Fruit fly (Drosophila melanogaster): ENCODE data around the gene CG1677.

Gene CG1677

DNA sequence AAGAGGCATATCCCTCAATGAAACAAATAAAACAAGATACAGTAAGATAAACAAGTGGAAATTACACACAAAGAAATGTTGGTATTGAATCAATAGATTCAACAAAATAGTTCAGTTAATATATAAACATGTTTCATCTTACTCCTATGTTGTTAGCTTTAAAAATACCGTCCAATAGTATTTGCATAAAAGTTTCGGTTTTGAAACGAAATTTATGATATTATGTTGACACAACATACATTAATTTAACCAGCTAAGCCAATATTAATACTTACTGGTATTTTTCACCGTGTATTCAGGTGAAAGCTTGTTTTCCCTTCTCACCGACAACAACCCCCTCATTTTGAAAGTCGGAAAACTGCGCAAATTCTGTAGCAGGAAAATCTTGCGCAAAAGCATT, 67.1 kb downstream of the CG1677 start (continued):
- TF ChIP-seq CG31627 (GFP tag; optimal IDR thresholded peaks at IDR 0.05): peak; percentile 32
- TF ChIP-seq Eip93F (GFP tag; optimal IDR thresholded peaks at IDR 0.05): no peak
- peak; percentile 23 for TF ChIP-seq Hr39 (GFP tag; optimal IDR thresholded peaks at IDR 0.05)
- peak; percentile 42 for TF ChIP-seq acj6 (GFP tag; optimal IDR thresholded peaks at IDR 0.05)
- no peak for TF ChIP-seq CG8319 (GFP tag; optimal IDR thresholded peaks at IDR 0.05)
- no peak for TF ChIP-seq ss (GFP tag; optimal IDR thresholded peaks at IDR 0.05)
- TF ChIP-seq CG3032 (tag; optimal IDR thresholded peaks at IDR 0.05): no peak
- no peak for TF ChIP-seq CG9139 (GFP tag; optimal IDR thresholded peaks at IDR 0.05)
- TF ChIP-seq Smox (GFP tag; optimal IDR thresholded peaks at IDR 0.05): peak; percentile 28
- peak; percentile 27 for TF ChIP-seq CG3919 (GFP tag; optimal IDR thresholded peaks at IDR 0.05)
- no peak for TF ChIP-seq CG6808 (GFP tag; optimal IDR thresholded peaks at IDR 0.05)
- no peak for TF ChIP-seq CG16779 (tag; optimal IDR thresholded peaks at IDR 0.05)
- TF ChIP-seq lz (GFP tag; optimal IDR thresholded peaks at IDR 0.05): peak; percentile 30
- peak; percentile 3 for TF ChIP-seq CG10669 (GFP tag; optimal IDR thresholded peaks at IDR 0.05)
- TF ChIP-seq Sox15 (GFP tag; optimal IDR thresholded peaks at IDR 0.05): peak; percentile 29
- TF ChIP-seq Sox14 (GFP tag; optimal IDR thresholded peaks at IDR 0.05): peak; percentile 25
- peak; percentile 57 for TF ChIP-seq CG4318 (GFP tag; optimal IDR thresholded peaks at IDR 0.05)
- peak; percentile 74 for TF ChIP-seq CG32006 (GFP tag; optimal IDR thresholded peaks at IDR 0.05)
- TF ChIP-seq CG8632 (GFP tag; optimal IDR thresholded peaks at IDR 0.05): peak; percentile 17
- peak; percentile 64 for TF ChIP-seq fkh (GFP tag; optimal IDR thresholded peaks at IDR 0.05)
- TF ChIP-seq vri (GFP tag; optimal IDR thresholded peaks at IDR 0.05): no peak
- TF ChIP-seq dac (GFP tag; optimal IDR thresholded peaks at IDR 0.05): no peak
- TF ChIP-seq salr (GFP tag; optimal IDR thresholded peaks at IDR 0.05): no peak
- no peak for TF ChIP-seq cyc (GFP tag; optimal IDR thresholded peaks at IDR 0.05)
- peak; percentile 6 for TF ChIP-seq net (GFP tag; optimal IDR thresholded peaks at IDR 0.05)

DNA sequence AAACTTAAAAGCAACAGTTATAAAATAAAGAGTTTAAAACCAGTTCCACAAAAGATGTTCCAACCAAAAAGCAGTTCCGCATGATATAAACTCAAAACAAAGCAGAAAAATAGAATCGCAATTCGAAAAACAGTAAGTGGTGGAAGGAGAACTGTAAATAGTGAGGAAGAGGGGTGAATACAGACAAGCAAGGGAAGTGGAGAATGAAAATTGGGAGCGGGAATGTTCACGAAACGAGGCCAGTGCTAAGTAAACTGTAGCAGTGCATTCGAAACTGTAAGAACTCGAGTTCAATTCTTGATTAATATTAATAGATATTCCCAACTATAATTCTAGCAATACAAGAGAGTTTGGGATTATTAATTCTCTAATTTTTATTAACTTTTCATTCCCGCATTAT, 67.6 kb downstream of the CG1677 start:
- TF ChIP-seq CG10669 (GFP tag; optimal IDR thresholded peaks at IDR 0.05) (peak; percentile 26), CG6163 (GFP tag; IDR thresholded peaks at IDR 0.05) (0 out of 3 replicates have a peak, but pooled peaks have one; percentile 41), acj6 (GFP tag; optimal IDR thresholded peaks at IDR 0.05) (no peak), topi (GFP tag; optimal IDR thresholded peaks at IDR 0.05) (no peak)

DNA sequence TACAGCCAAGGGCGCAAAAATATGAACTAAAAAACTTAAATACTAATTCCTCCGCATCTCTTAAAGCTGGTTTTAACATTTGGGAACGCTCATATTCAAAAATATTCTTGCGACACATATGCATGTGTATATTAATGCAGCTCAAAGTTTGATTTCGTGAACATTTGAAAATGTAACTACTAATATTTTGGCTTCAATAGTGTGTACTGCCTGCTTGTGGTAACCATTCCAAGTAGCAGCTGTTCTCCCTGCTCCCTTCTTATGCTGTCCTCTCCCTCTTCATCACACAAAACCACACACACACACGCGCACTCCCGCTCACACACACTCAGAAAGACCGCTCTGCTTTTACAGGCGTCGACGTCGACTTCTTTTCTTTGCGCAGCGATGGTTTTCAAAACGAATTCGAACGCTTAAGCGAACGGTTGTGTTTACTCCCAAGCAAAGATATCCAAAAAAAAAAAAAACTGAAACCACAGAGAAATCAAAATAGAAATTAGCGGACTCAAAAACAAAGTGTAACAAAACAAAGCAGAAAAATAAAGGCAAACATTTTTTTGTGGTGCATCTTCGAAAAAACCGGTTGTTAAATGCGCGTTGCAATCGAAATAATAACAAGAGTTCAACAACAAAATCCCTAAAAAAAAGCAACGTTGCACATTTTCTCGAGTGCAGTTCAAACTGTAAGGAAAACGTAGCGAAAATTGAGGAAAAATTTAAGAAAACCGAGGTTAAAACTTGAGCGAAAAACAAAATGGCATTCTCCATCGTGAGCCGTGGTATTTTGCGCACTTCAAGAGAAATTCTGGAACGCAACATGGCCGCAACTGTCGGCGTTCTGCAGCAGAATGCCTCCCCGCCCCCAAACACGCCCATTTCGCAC, 68.4 kb downstream of the CG1677 start, which contains the start of gene CBP:
TSS of gene CBP (plus strand) at position 391 of the 883 bp plus-strand sequence.
- TF ChIP-seq Hr38 (GFP tag; optimal IDR thresholded peaks at IDR 0.05) (peak; percentile 5), fkh (GFP tag; optimal IDR thresholded peaks at IDR 0.05) (peak; percentile 91), CG15336 (GFP tag; IDR thresholded peaks at IDR 0.05) (peak; percentile 95), lz (GFP tag; optimal IDR thresholded peaks at IDR 0.05) (peak; percentile 96), dsx (GFP tag; optimal IDR thresholded peaks at IDR 0.05; ENCODE audit: poor library complexity, severe bottlenecking) (peak; percentile 95), CG11762 (GFP tag; optimal IDR thresholded peaks at IDR 0.05; ENCODE audit: insufficient read depth) (peak; percentile 94), Met (GFP tag; optimal IDR thresholded peaks at IDR 0.05) (peak; percentile 96), Eip78C (GFP tag) (peak; percentile 99), Eip75B (GFP tag; optimal IDR thresholded peaks at IDR 0.05) (peak; percentile 97), acj6 (GFP tag; optimal IDR thresholded peaks at IDR 0.05) (peak; percentile 95), CG32006 (GFP tag; optimal IDR thresholded peaks at IDR 0.05) (peak; percentile 96), CG11902 (GFP tag; optimal IDR thresholded peaks at IDR 0.05) (peak; percentile 92), CG3919 (GFP tag; optimal IDR thresholded peaks at IDR 0.05) (peak; percentile 96), CG34406 (GFP tag; optimal IDR thresholded peaks at IDR 0.05) (peak; percentile 94), CG31627 (GFP tag; optimal IDR thresholded peaks at IDR 0.05) (peak; percentile 93), Gug (GFP tag; IDR thresholded peaks at IDR 0.05) (peak; percentile 92), Blimp-1 (GFP tag; optimal IDR thresholded peaks at IDR 0.05) (peak; percentile 81), CG9139 (GFP tag; optimal IDR thresholded peaks at IDR 0.05) (peak; percentile 93), achi (GFP tag; optimal IDR thresholded peaks at IDR 0.05) (peak; percentile 96), CG8632 (GFP tag; optimal IDR thresholded peaks at IDR 0.05) (peak; percentile 95), CG16779 (tag; optimal IDR thresholded peaks at IDR 0.05) (peak; percentile 95), CG6808 (GFP tag; optimal IDR thresholded peaks at IDR 0.05) (peak; percentile 94), dac (GFP tag; optimal IDR thresholded peaks at IDR 0.05) (peak; percentile 91), Ets21C (GFP tag; optimal IDR thresholded peaks at IDR 0.05) (peak; percentile 92), fd85E (GFP tag; optimal IDR thresholded peaks at IDR 0.05) (peak; percentile 89), CG1621 (tag; optimal IDR thresholded peaks at IDR 0.05) (peak; percentile 97), CG6276 (GFP tag; optimal IDR thresholded peaks at IDR 0.05) (peak; percentile 94), CG10631 (GFP tag; optimal IDR thresholded peaks at IDR 0.05) (peak; percentile 97), esn (GFP tag; optimal IDR thresholded peaks at IDR 0.05) (peak; percentile 96)

Measured in whole organism, prepupa.